Worm (Caenorhabditis elegans) whole organism, L3 larva: Measurements from ENCODE around the gene hgrs-1.

Experiments
- R02D3.7 ChIP-seq: fragments of 150-350 bp; optimal IDR thresholded peaks from 2 replicates; lab custom pipeline; 2014; ENCODE audit warnings: missing biosample characterization, missing genetic modification characterization
- aly-2 ChIP-seq: fragments of 150-350 bp; optimal IDR thresholded peaks from 2 replicates; lab custom pipeline; 2014; ENCODE audit warnings: missing biosample characterization, missing genetic modification characterization
- ama-1 ChIP-seq: fragments of 150-350 bp; optimal IDR thresholded peaks from 2 replicates; lab custom pipeline; 2018
- ceh-16 ChIP-seq: sonication (generic microtip); optimal IDR thresholded peaks from 2 replicates; lab custom pipeline; 2017; ENCODE audit warnings: missing biosample characterization, missing genetic modification characterization
- daf-12 ChIP-seq: fragments of 150-350 bp; optimal IDR thresholded peaks from 2 replicates; lab custom pipeline; 2014; ENCODE audit warnings: missing biosample characterization, missing genetic modification reagents, missing genetic modification characterization
- egl-27 ChIP-seq: sonication (generic microtip); optimal IDR thresholded peaks from 4 replicates; lab custom pipeline; 2017; ENCODE audit warnings: missing biosample characterization, missing genetic modification reagents, missing genetic modification characterization
- egl-5 ChIP-seq: fragments of 150-350 bp; optimal IDR thresholded peaks from 2 replicates; lab custom pipeline; 2017; ENCODE audit warnings: missing biosample characterization, missing genetic modification reagents, missing genetic modification characterization, inconsistent platforms
- elt-1 ChIP-seq: fragments of 150-350 bp; optimal IDR thresholded peaks from 2 replicates; lab custom pipeline; 2014; ENCODE audit warnings: missing biosample characterization, missing genetic modification characterization
- elt-2 ChIP-seq: sonication (generic microtip); optimal IDR thresholded peaks from 2 replicates; lab custom pipeline; 2016; ENCODE audit warnings: missing genetic modification reagents, mild to moderate bottlenecking, missing genetic modification characterization, missing compliant biosample characterization
- elt-3 ChIP-seq, 3 experiments: fragments of 150-350 bp in 1 of 3; sonication (generic microtip) in 2 of 3; optimal IDR thresholded peaks; 2 replicates in 2 of 3; 4 replicates in 1 of 3; lab custom pipeline; 2014 to 2017; ENCODE audit warnings: missing biosample characterization in 3 of 3, missing genetic modification characterization in 3 of 3
- eor-1 ChIP-seq, 2 experiments: fragments of 150-350 bp; optimal IDR thresholded peaks; 2 replicates each; lab custom pipeline; 2014 to 2018; ENCODE audit warnings: missing biosample characterization in 2 of 2, missing genetic modification characterization in 2 of 2
- fos-1 ChIP-seq: fragments of 150-350 bp; optimal IDR thresholded peaks from 2 replicates; lab custom pipeline; 2014; ENCODE audit warnings: missing biosample characterization, missing genetic modification characterization
- hmg-11 ChIP-seq: sonication (generic microtip); optimal IDR thresholded peaks from 2 replicates; lab custom pipeline; 2016; ENCODE audit warnings: missing genetic modification characterization, missing compliant biosample characterization
- jun-1 ChIP-seq: fragments of 150-350 bp; optimal IDR thresholded peaks from 2 replicates; lab custom pipeline; 2014; ENCODE audit warnings: missing biosample characterization, missing genetic modification reagents, missing genetic modification characterization
- lin-15B ChIP-seq: fragments of 150-350 bp; optimal IDR thresholded peaks from 2 replicates; lab custom pipeline; 2014; ENCODE audit warnings: missing biosample characterization, missing genetic modification characterization
- lin-39 ChIP-seq: fragments of 150-350 bp; optimal IDR thresholded peaks from 2 replicates; lab custom pipeline; 2018; ENCODE audit warnings: missing biosample characterization, missing genetic modification reagents, missing genetic modification characterization
- lsy-12 ChIP-seq: sonication (generic microtip); optimal IDR thresholded peaks from 2 replicates; lab custom pipeline; 2016; ENCODE audit warnings: mild to moderate bottlenecking, missing genetic modification characterization, missing compliant biosample characterization
- mdl-1 ChIP-seq: fragments of 150-350 bp; optimal IDR thresholded peaks from 2 replicates; lab custom pipeline; 2014; ENCODE audit warnings: missing biosample characterization, missing genetic modification characterization
- mml-1 ChIP-seq: fragments of 150-350 bp; sonication (generic microtip); optimal IDR thresholded peaks from 3 replicates; lab custom pipeline; 2014; ENCODE audit warnings: missing biosample characterization, missing genetic modification characterization
- nfya-1 ChIP-seq: sonication (generic microtip); optimal IDR thresholded peaks from 2 replicates; lab custom pipeline; 2017; ENCODE audit warnings: missing genetic modification characterization, mild to moderate bottlenecking, missing compliant biosample characterization, antibody characterized with exemption, moderate library complexity; ENCODE audit not compliant: insufficient read depth
- nhr-11 ChIP-seq: fragments of 150-350 bp; optimal IDR thresholded peaks from 2 replicates; lab custom pipeline; 2014; ENCODE audit warnings: missing biosample characterization, missing genetic modification characterization
- nhr-12 ChIP-seq: fragments of 150-350 bp; optimal IDR thresholded peaks from 2 replicates; lab custom pipeline; 2014; ENCODE audit warnings: missing biosample characterization, missing genetic modification characterization
- nhr-23 ChIP-seq: fragments of 150-350 bp; optimal IDR thresholded peaks from 2 replicates; lab custom pipeline; 2014; ENCODE audit warnings: missing biosample characterization, missing genetic modification reagents, missing genetic modification characterization
- nhr-237 ChIP-seq: fragments of 150-350 bp; optimal IDR thresholded peaks from 2 replicates; lab custom pipeline; 2014; ENCODE audit warnings: missing biosample characterization, missing genetic modification characterization
- nhr-25 ChIP-seq: sonication (generic microtip); optimal IDR thresholded peaks from 2 replicates; lab custom pipeline; 2017; ENCODE audit warnings: missing biosample characterization, missing genetic modification characterization
- nhr-43 ChIP-seq: sonication (generic microtip); optimal IDR thresholded peaks from 2 replicates; lab custom pipeline; 2016; ENCODE audit warnings: mild to moderate bottlenecking, missing genetic modification characterization, missing compliant biosample characterization; ENCODE audit not compliant: poor library complexity, severe bottlenecking
- nhr-76 ChIP-seq: fragments of 150-350 bp; sonication (generic microtip); optimal IDR thresholded peaks from 5 replicates; lab custom pipeline; 2014; ENCODE audit warnings: missing biosample characterization, missing genetic modification characterization
- nhr-77 ChIP-seq: fragments of 150-350 bp; optimal IDR thresholded peaks from 2 replicates; lab custom pipeline; 2014; ENCODE audit warnings: missing biosample characterization, missing genetic modification characterization
- pha-4 ChIP-seq: fragments of 150-350 bp; optimal IDR thresholded peaks from 2 replicates; lab custom pipeline; 2014; ENCODE audit warnings: missing biosample characterization, missing genetic modification reagents, missing genetic modification characterization
- pqm-1 ChIP-seq: fragments of 150-350 bp; optimal IDR thresholded peaks from 2 replicates; lab custom pipeline; 2017; ENCODE audit warnings: missing biosample characterization, missing genetic modification characterization, inconsistent platforms
- sea-2 ChIP-seq: fragments of 150-350 bp; sonication (generic microtip); optimal IDR thresholded peaks from 4 replicates; lab custom pipeline; 2014; ENCODE audit warnings: missing biosample characterization, missing genetic modification reagents, missing genetic modification characterization
- tbx-2 ChIP-seq: sonication (generic microtip); optimal IDR thresholded peaks from 2 replicates; lab custom pipeline; 2016; ENCODE audit warnings: mild to moderate bottlenecking, missing genetic modification characterization, missing compliant biosample characterization
- zag-1 ChIP-seq: fragments of 150-350 bp; optimal IDR thresholded peaks from 2 replicates; lab custom pipeline; 2014; ENCODE audit warnings: missing biosample characterization, missing genetic modification characterization
- ztf-11 ChIP-seq: fragments of 150-350 bp; optimal IDR thresholded peaks from 2 replicates; lab custom pipeline; 2014; ENCODE audit warnings: missing biosample characterization, missing genetic modification characterization
- ztf-4 ChIP-seq: fragments of 150-350 bp; optimal IDR thresholded peaks from 2 replicates; lab custom pipeline; 2014; ENCODE audit warnings: missing biosample characterization, missing genetic modification characterization

hgrs-1 gene

DNA sequence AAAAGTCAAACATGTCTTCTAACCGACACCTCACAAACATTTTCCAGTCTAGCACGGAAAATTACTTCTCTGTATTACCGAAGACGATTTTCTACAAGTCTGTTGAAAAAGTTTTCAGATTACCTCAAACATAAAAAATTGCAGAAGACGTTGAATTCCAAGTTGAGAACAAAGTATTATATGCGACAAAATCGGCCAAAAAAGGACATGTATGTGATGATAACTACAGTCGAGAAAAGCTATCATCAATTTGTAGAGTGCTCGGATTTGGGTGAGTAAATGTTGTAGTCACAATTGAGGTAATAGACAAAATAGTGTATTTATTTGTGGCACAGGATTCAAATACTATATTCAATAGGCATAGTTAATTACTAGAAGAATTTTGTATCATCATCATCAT, 3.0 kb upstream of the hgrs-1 start:
- no peak for TF ChIP-seq egl-27 (tag; lab: Kevin White, UChicago)
- no peak for TF ChIP-seq nfya-1 (tag; lab: Kevin White, UChicago)
- no peak for TF ChIP-seq sea-2 (GFP tag; lab: Kevin White, UChicago)
- no peak for TF ChIP-seq nhr-43 (tag; lab: Kevin White, UChicago)
- TF ChIP-seq ztf-11 (tag; lab: Kevin White, UChicago): no peak
- TF ChIP-seq egl-5 (tag; lab: Kevin White, UChicago): no peak
- no peak for TF ChIP-seq elt-3 (tag; optimal IDR thresholded peaks at IDR 0.05; lab: Kevin White, UChicago)
- no peak for TF ChIP-seq elt-1 (tag; lab: Kevin White, UChicago)
- TF ChIP-seq lin-15B (tag; lab: Kevin White, UChicago): no peak

ce11 chrIV:8206314-8206713, 466 bp upstream of the hgrs-1 start, which contains the start of gene svh-1:
svh-1 (plus strand) TSS chrIV:8206614.
- TF ChIP-seq pha-4 (tag; lab: Kevin White, UChicago): no peak
- TF ChIP-seq aly-2 (tag; lab: Kevin White, UChicago): no peak
- TF ChIP-seq hmg-11 (tag; lab: Kevin White, UChicago): no peak
- TF ChIP-seq R02D3.7 (tag; lab: Kevin White, UChicago): no peak
- no peak for TF ChIP-seq ztf-11 (tag; lab: Kevin White, UChicago)
- TF ChIP-seq daf-12 (tag; lab: Kevin White, UChicago): no peak
- no peak for TF ChIP-seq tbx-2 (tag; lab: Kevin White, UChicago)
- TF ChIP-seq ceh-16 (tag; lab: Kevin White, UChicago): no peak
- TF ChIP-seq nfya-1 (tag; lab: Kevin White, UChicago): no peak
- no peak for TF ChIP-seq zag-1 (tag; lab: Kevin White, UChicago)
- no peak for TF ChIP-seq egl-5 (tag; lab: Kevin White, UChicago)
- TF ChIP-seq elt-1 (tag; lab: Kevin White, UChicago): no peak
- no peak for TF ChIP-seq egl-27 (tag; lab: Kevin White, UChicago)
- TF ChIP-seq elt-2 (tag; lab: Kevin White, UChicago): no peak
- no peak for TF ChIP-seq nhr-12
- no peak for TF ChIP-seq lsy-12 (tag; lab: Kevin White, UChicago)
- TF ChIP-seq nhr-23 (tag; lab: Kevin White, UChicago): no peak

DNA sequence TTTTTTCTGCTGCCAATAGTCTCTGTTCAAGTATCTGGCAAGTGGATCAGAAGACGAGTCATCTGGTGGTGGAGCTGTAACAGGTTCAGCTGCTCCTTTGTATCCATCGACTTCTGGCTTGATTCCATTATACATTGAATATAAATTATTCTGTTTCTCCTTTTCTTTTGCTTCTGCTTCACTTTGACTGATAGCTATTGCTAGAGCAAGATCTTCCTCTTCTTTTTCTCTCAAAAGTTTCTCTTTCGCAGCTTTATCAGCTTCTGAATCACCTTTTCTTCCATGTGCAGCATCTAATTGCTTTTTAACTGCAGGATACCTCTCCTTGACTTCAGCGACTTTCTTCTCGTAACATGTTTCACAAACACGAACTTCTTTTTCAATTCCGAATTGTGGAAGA, 2.3 kb downstream of the hgrs-1 start:
- TF ChIP-seq fos-1 (tag; lab: Kevin White, UChicago) (no peak), nhr-76 (tag; lab: Kevin White, UChicago) (no peak), mdl-1 (tag; lab: Kevin White, UChicago) (no peak), nhr-25 (tag; lab: Kevin White, UChicago) (no peak), nhr-237 (tag; lab: Kevin White, UChicago) (no peak), hmg-11 (tag; lab: Kevin White, UChicago) (no peak), ceh-16 (tag; lab: Kevin White, UChicago) (no peak), zag-1 (tag; lab: Kevin White, UChicago) (no peak), aly-2 (tag; lab: Kevin White, UChicago) (no peak), elt-2 (tag; lab: Kevin White, UChicago) (no peak), pha-4 (tag; lab: Kevin White, UChicago) (no peak)

ce11 chrIV:8201133-8201532, 4.7 kb downstream of the hgrs-1 start, which contains the start of gene glrx-22:
glrx-22 (minus strand) TSS chrIV:8201233.
- TF ChIP-seq mml-1 (tag; lab: Kevin White, UChicago) (no peak), nhr-76 (tag; lab: Kevin White, UChicago) (no peak), egl-27 (tag; lab: Kevin White, UChicago) (no peak), nhr-11 (tag; lab: Kevin White, UChicago) (no peak), lin-39 (no peak), nhr-77 (tag; lab: Kevin White, UChicago) (no peak), ama-1 (no peak), ztf-4 (tag; lab: Kevin White, UChicago) (no peak), eor-1 (tag; optimal IDR thresholded peaks at IDR 0.05; lab: Kevin White, UChicago) (no peak), pqm-1 (no peak), nfya-1 (tag; lab: Kevin White, UChicago) (no peak), zag-1 (tag; lab: Kevin White, UChicago) (no peak), tbx-2 (tag; lab: Kevin White, UChicago) (no peak), jun-1 (tag; lab: Kevin White, UChicago) (no peak)
